Worm (Caenorhabditis elegans) whole organism, L4/young adult: ENCODE results near the gene F38A1.9.

Experiments
- dao-5 ChIP-seq: sonication (generic microtip); optimal IDR thresholded peaks from 2 replicates; lab custom pipeline; 2016; ENCODE audit warnings: missing genotype, missing genetic modification characterization, moderate library complexity, missing compliant biosample characterization
- him-1 ChIP-seq: sonication (generic microtip); optimal IDR thresholded peaks from 2 replicates; lab custom pipeline; 2016; ENCODE audit warnings: missing genotype, missing genetic modification reagents, missing genetic modification characterization, missing compliant biosample characterization

DNA sequence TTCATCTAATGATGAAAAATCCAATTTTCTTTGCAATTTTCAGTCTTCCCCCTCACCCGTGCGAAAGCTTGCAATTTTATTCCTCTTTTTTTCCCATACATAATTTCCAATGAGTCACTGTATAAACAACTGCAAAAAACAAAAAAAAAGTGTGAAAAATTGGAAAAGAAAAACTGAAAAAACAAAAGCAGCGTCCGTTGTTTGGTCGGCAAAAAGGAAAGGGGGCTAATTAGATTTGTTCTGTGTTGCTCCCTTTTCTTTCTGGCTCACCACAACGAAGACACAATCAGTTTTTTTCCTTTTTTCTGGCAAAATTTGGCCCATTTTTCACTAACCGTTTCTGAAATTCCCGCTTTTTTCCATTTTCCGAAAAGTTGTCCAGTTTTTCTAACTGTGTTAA lies 32.8 kb downstream of the F38A1.9 start:
- TF ChIP-seq dao-5 (tag; lab: Kevin White, UChicago) (no peak), him-1 (tag; lab: Kevin White, UChicago) (no peak)
